Worm (Caenorhabditis elegans) whole organism, L3 larva: Measurements from ENCODE around the gene cyb-1.

Experiments
- R02D3.7 ChIP-seq: fragments of 150-350 bp; optimal IDR thresholded peaks from 2 replicates; lab custom pipeline; 2014; ENCODE audit warnings: missing biosample characterization, missing genetic modification characterization
- ZK546.5 ChIP-seq: sonication (generic microtip); optimal IDR thresholded peaks from 2 replicates; lab custom pipeline; 2017; ENCODE audit warnings: missing biosample characterization, missing genetic modification characterization
- ama-1 ChIP-seq: fragments of 150-350 bp; optimal IDR thresholded peaks from 2 replicates; lab custom pipeline; 2018
- ceh-28 ChIP-seq: fragments of 150-350 bp; optimal IDR thresholded peaks from 2 replicates; lab custom pipeline; 2014; ENCODE audit warnings: missing biosample characterization, missing genetic modification reagents, missing genetic modification characterization
- ceh-82 ChIP-seq: fragments of 150-350 bp; optimal IDR thresholded peaks from 2 replicates; lab custom pipeline; 2014; ENCODE audit warnings: missing biosample characterization, missing genetic modification characterization
- daf-12 ChIP-seq: fragments of 150-350 bp; optimal IDR thresholded peaks from 2 replicates; lab custom pipeline; 2014; ENCODE audit warnings: missing biosample characterization, missing genetic modification reagents, missing genetic modification characterization
- egl-27 ChIP-seq: sonication (generic microtip); optimal IDR thresholded peaks from 4 replicates; lab custom pipeline; 2017; ENCODE audit warnings: missing biosample characterization, missing genetic modification reagents, missing genetic modification characterization
- egl-5 ChIP-seq: fragments of 150-350 bp; optimal IDR thresholded peaks from 2 replicates; lab custom pipeline; 2017; ENCODE audit warnings: missing biosample characterization, missing genetic modification reagents, missing genetic modification characterization, inconsistent platforms
- elt-1 ChIP-seq: fragments of 150-350 bp; optimal IDR thresholded peaks from 2 replicates; lab custom pipeline; 2014; ENCODE audit warnings: missing biosample characterization, missing genetic modification characterization
- elt-2 ChIP-seq: sonication (generic microtip); optimal IDR thresholded peaks from 2 replicates; lab custom pipeline; 2016; ENCODE audit warnings: missing genetic modification reagents, mild to moderate bottlenecking, missing genetic modification characterization, missing compliant biosample characterization
- eor-1 ChIP-seq, 2 experiments: fragments of 150-350 bp; optimal IDR thresholded peaks; 2 replicates each; lab custom pipeline; 2014 to 2018; ENCODE audit warnings: missing biosample characterization in 2 of 2, missing genetic modification characterization in 2 of 2
- fkh-2 ChIP-seq: fragments of 150-350 bp; optimal IDR thresholded peaks from 2 replicates; lab custom pipeline; 2014; ENCODE audit warnings: missing biosample characterization, missing genetic modification reagents, missing genetic modification characterization
- fos-1 ChIP-seq: fragments of 150-350 bp; optimal IDR thresholded peaks from 2 replicates; lab custom pipeline; 2014; ENCODE audit warnings: missing biosample characterization, missing genetic modification characterization
- jun-1 ChIP-seq: fragments of 150-350 bp; optimal IDR thresholded peaks from 2 replicates; lab custom pipeline; 2014; ENCODE audit warnings: missing biosample characterization, missing genetic modification reagents, missing genetic modification characterization
- lsy-12 ChIP-seq: sonication (generic microtip); optimal IDR thresholded peaks from 2 replicates; lab custom pipeline; 2016; ENCODE audit warnings: mild to moderate bottlenecking, missing genetic modification characterization, missing compliant biosample characterization
- mml-1 ChIP-seq: fragments of 150-350 bp; sonication (generic microtip); optimal IDR thresholded peaks from 3 replicates; lab custom pipeline; 2014; ENCODE audit warnings: missing biosample characterization, missing genetic modification characterization
- nfya-1 ChIP-seq: sonication (generic microtip); optimal IDR thresholded peaks from 2 replicates; lab custom pipeline; 2017; ENCODE audit warnings: missing genetic modification characterization, mild to moderate bottlenecking, missing compliant biosample characterization, antibody characterized with exemption, moderate library complexity; ENCODE audit not compliant: insufficient read depth
- nhr-11 ChIP-seq: fragments of 150-350 bp; optimal IDR thresholded peaks from 2 replicates; lab custom pipeline; 2014; ENCODE audit warnings: missing biosample characterization, missing genetic modification characterization
- nhr-12 ChIP-seq: fragments of 150-350 bp; optimal IDR thresholded peaks from 2 replicates; lab custom pipeline; 2014; ENCODE audit warnings: missing biosample characterization, missing genetic modification characterization
- nhr-23 ChIP-seq: fragments of 150-350 bp; optimal IDR thresholded peaks from 2 replicates; lab custom pipeline; 2014; ENCODE audit warnings: missing biosample characterization, missing genetic modification reagents, missing genetic modification characterization
- nhr-25 ChIP-seq: sonication (generic microtip); optimal IDR thresholded peaks from 2 replicates; lab custom pipeline; 2017; ENCODE audit warnings: missing biosample characterization, missing genetic modification characterization
- nhr-28 ChIP-seq: fragments of 150-350 bp; optimal IDR thresholded peaks from 2 replicates; lab custom pipeline; 2014; ENCODE audit warnings: missing biosample characterization, missing genetic modification characterization
- nhr-43 ChIP-seq: sonication (generic microtip); optimal IDR thresholded peaks from 2 replicates; lab custom pipeline; 2016; ENCODE audit warnings: mild to moderate bottlenecking, missing genetic modification characterization, missing compliant biosample characterization; ENCODE audit not compliant: poor library complexity, severe bottlenecking
- nhr-67 ChIP-seq: fragments of 150-350 bp; optimal IDR thresholded peaks from 2 replicates; lab custom pipeline; 2014; ENCODE audit warnings: missing biosample characterization, missing genetic modification characterization
- nhr-76 ChIP-seq: fragments of 150-350 bp; sonication (generic microtip); optimal IDR thresholded peaks from 5 replicates; lab custom pipeline; 2014; ENCODE audit warnings: missing biosample characterization, missing genetic modification characterization
- pqm-1 ChIP-seq: fragments of 150-350 bp; optimal IDR thresholded peaks from 2 replicates; lab custom pipeline; 2017; ENCODE audit warnings: missing biosample characterization, missing genetic modification characterization, inconsistent platforms
- sea-2 ChIP-seq: fragments of 150-350 bp; sonication (generic microtip); optimal IDR thresholded peaks from 4 replicates; lab custom pipeline; 2014; ENCODE audit warnings: missing biosample characterization, missing genetic modification reagents, missing genetic modification characterization
- snpc-4 ChIP-seq: fragments of 150-350 bp; optimal IDR thresholded peaks from 2 replicates; lab custom pipeline; 2014; ENCODE audit warnings: missing biosample characterization, missing genetic modification characterization
- tbx-2 ChIP-seq: sonication (generic microtip); optimal IDR thresholded peaks from 2 replicates; lab custom pipeline; 2016; ENCODE audit warnings: mild to moderate bottlenecking, missing genetic modification characterization, missing compliant biosample characterization
- unc-39 ChIP-seq: sonication (generic microtip); optimal IDR thresholded peaks from 4 replicates; lab custom pipeline; 2017; ENCODE audit warnings: missing biosample characterization, missing genetic modification characterization
- ztf-11 ChIP-seq: fragments of 150-350 bp; optimal IDR thresholded peaks from 2 replicates; lab custom pipeline; 2014; ENCODE audit warnings: missing biosample characterization, missing genetic modification characterization
- ztf-4 ChIP-seq: fragments of 150-350 bp; optimal IDR thresholded peaks from 2 replicates; lab custom pipeline; 2014; ENCODE audit warnings: missing biosample characterization, missing genetic modification characterization

Gene cyb-1

DNA sequence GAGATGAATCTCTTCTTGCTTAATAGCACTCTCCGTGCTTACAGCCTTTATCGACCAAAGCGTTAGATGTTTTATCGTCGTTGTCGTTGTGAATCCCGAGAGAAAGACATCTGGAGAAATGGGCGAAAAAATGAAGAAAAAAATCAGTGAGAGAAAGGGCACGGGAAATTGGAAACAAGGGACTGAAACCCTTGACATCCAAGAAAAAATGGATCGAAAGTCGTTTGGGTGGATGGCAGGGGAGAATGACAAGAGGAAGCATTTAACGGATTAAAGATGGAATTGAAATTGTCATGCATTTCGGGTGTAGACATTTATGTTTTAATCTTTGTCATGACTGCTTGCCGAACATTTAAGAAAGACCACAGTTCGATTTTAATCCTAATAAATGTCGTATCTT lies 38.8 kb downstream of the cyb-1 start, which contains the start of gene inpp-1:
TSS of gene inpp-1 (minus strand) at position 101 of the 400 bp plus-strand sequence.
- TF ChIP-seq ztf-4 (tag; lab: Kevin White, UChicago), result no peak
- no peak for TF ChIP-seq nhr-23 (tag; lab: Kevin White, UChicago)
- TF ChIP-seq mml-1 (tag; lab: Kevin White, UChicago), result no peak
- TF ChIP-seq nhr-11, result no peak
- no peak for TF ChIP-seq nhr-28 (tag; lab: Kevin White, UChicago)
- no peak for TF ChIP-seq egl-5
- TF ChIP-seq fos-1 (tag; lab: Kevin White, UChicago), result no peak
- no peak for TF ChIP-seq ZK546.5 (tag; lab: Kevin White, UChicago)
- no peak for TF ChIP-seq ceh-82 (tag; lab: Kevin White, UChicago)
- TF ChIP-seq egl-27 (tag; lab: Kevin White, UChicago), result no peak
- no peak for TF ChIP-seq elt-1 (tag; lab: Kevin White, UChicago)
- TF ChIP-seq pqm-1, result no peak
- no peak for TF ChIP-seq nhr-12
- no peak for TF ChIP-seq nhr-76
- TF ChIP-seq snpc-4 (tag; lab: Kevin White, UChicago), result no peak
- no peak for TF ChIP-seq ztf-11 (tag; lab: Kevin White, UChicago)
- TF ChIP-seq nfya-1 (tag; lab: Kevin White, UChicago), result no peak
- no peak for TF ChIP-seq R02D3.7 (tag; lab: Kevin White, UChicago)
- TF ChIP-seq tbx-2, result no peak

DNA sequence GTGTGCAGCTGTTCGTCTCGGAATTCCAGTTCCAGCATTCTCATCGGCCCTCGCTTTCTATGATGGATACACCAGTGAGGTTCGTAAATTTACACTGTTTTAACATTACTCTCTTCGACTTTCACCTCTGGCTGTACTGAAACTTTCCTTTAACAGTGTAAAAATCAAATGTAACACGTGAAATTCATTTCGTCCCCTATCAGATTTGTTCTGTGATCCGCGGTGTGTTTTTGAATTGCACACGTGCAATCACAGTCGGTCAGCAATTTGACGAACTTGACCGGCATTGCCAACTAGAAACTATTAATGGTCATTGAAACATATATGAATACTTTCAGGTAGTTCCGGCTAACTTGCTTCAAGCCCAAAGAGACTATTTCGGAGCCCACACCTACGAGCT lies 42.1 kb downstream of the cyb-1 start:
- TF ChIP-seq fkh-2 (tag; lab: Kevin White, UChicago) (no peak), nhr-23 (tag; lab: Kevin White, UChicago) (peak; percentile 12), nhr-28 (tag; lab: Kevin White, UChicago) (no peak), ceh-28 (tag; lab: Kevin White, UChicago) (no peak), sea-2 (GFP tag; lab: Kevin White, UChicago) (no peak), jun-1 (tag; lab: Kevin White, UChicago) (no peak), daf-12 (tag; lab: Kevin White, UChicago) (no peak), fos-1 (tag; lab: Kevin White, UChicago) (no peak), nhr-25 (tag; lab: Kevin White, UChicago) (peak; percentile 46), mml-1 (tag; lab: Kevin White, UChicago) (no peak), unc-39 (no peak), lsy-12 (no peak), eor-1 (tag; optimal IDR thresholded peaks at IDR 0.05; lab: Kevin White, UChicago) (no peak), ztf-4 (tag; lab: Kevin White, UChicago) (no peak), snpc-4 (tag; lab: Kevin White, UChicago) (no peak), nhr-43 (tag; lab: Kevin White, UChicago) (no peak), nhr-67 (tag; lab: Kevin White, UChicago) (no peak)
- TF ChIP-seq, all 47 proteins: peak for 2

DNA sequence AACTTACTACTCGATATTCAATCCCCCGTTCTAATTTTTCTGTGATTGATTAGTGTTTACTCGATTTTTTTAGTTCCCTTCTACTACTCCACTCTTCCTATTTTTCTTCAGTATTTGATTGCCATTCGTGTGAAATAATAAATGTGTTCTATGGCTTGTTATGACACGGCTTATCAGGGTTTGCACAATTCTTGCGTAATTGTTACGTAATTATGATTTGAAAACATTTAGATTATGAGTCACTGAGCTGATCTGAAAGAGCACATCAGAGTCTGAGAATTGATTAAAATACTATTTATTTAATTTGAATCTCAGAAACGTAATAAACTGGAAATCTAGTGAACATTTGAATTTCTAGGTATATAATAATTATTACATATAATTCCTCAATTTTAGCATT lies 42.6 kb downstream of the cyb-1 start:
- TF ChIP-seq pqm-1, result no peak
- TF ChIP-seq egl-27 (tag; lab: Kevin White, UChicago), result no peak
- no peak for TF ChIP-seq nhr-67 (tag; lab: Kevin White, UChicago)
- TF ChIP-seq, all 47 proteins: peak for 0

DNA sequence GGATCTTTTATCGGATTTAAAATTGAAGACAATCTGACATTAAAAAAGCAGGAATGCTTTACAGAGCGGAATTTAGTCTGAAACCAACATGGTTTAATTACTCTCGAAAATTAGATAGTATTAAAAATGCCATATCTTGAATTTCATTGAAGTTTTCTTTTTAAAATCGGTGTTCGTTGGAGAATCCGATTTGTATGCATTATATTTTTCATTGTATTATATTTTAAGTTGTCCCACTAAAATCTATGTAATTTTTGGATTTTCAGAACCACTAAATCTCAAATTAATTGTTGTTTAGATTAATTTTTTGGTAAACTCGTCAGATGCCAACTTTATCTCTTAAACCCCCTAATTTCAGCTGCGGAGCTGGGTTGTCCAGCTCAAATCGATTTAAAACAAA lies 43.6 kb downstream of the cyb-1 start:
- TF ChIP-seq nhr-11 (no peak), nhr-23 (tag; lab: Kevin White, UChicago) (peak; percentile 71), fos-1 (tag; lab: Kevin White, UChicago) (no peak), ceh-28 (tag; lab: Kevin White, UChicago) (peak; percentile 25), daf-12 (tag; lab: Kevin White, UChicago) (no peak), ceh-82 (tag; lab: Kevin White, UChicago) (no peak), R02D3.7 (tag; lab: Kevin White, UChicago) (no peak), nhr-43 (tag; lab: Kevin White, UChicago) (peak; percentile 32), egl-27 (tag; lab: Kevin White, UChicago) (no peak), nhr-25 (tag; lab: Kevin White, UChicago) (no peak), pqm-1 (no peak), mml-1 (tag; lab: Kevin White, UChicago) (no peak), lsy-12 (peak; percentile 18), ama-1 (lab: Kevin White, UChicago) (peak; percentile 31), nfya-1 (tag; lab: Kevin White, UChicago) (no peak), sea-2 (GFP tag; lab: Kevin White, UChicago) (no peak)

DNA sequence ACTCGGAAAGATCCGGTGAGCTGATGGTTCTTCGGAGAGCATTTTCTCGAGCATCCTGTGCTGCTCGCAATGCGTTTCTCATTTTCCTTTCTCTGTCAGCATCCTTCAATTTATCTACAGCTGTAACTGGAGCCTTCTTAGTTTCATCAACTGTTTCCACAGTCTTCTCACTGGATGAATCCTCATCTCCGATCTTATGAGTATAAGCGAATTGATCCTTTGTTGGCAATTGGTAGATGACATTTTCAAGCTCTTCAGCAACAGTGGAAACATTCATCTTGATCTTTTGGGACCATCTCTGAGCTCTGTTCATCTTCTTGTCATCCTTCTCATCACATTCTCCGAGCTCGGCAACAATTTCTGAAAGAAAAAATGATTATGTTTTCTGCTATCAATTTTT lies 44.3 kb downstream of the cyb-1 start:
- TF ChIP-seq nhr-43 (tag; lab: Kevin White, UChicago) (peak; percentile 16), elt-2 (no peak)
